Fruit fly (Drosophila melanogaster): ENCODE measurements around the gene CDK2AP1.
A peak's percentile ranks its signal among the peaks of the same experiment; 100 is the strongest.

The CDK2AP1 gene

DNA sequence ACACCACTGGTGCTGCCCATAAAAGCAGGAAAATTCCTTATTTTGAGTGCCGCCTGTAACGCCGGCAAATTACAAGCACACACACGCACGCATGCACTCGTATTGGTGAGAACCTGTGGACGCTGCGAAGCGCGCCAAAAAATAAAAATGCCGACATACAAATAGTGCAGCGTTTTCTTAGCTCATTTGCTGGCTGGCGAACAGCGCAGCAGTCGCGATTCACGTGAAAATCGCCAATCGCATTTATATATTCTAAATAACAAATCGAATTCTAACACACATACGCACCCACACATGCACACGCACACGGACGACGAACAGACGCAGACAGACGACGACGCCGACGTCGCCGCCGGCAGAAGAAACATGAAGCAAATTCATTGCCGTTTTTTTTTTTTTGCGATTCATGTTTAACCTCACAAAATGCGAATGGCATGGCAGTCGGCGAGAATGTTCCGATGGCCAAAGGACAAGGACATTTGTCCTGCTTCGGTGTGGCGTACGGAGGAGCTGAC lies 10.0 kb downstream of the CDK2AP1 start (continued):
- TF ChIP-seq vvl (GFP tag; IDR thresholded peaks at IDR 0.05) = no peak

DNA sequence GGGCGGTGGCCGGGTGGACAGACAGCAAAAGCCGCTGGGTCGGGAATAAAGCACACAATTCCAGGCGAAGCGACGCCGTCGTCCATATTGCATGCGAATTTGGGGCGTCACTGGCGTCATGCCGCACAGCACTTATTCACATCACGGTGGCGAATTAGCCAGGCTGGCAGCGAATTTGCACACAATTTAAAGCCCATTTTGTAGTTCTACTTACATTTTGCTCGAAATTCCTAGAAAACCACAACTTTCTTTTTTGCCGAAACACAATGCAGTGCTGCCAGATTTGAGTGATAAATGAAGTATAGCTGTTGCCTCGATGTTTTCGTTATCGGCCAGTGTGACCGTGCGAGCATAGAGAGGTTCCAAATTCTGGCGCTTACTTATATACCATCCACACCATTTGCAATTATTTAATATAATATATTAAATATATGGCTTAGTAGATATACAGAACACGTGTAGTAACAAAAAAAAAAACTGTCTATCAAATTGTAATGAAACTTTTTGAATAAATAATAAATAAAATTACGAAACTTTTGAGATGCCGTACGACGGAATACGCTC lies 10.7 kb downstream of the CDK2AP1 start, which contains the start of gene Ran:
Gene Ran (minus strand): TSS at position 445 of the 564 bp plus-strand sequence.
- TF ChIP-seq odd (GFP tag; optimal IDR thresholded peaks at IDR 0.05) (no peak), ase (GFP tag; IDR thresholded peaks at IDR 0.05) (0 out of 3 replicates have a peak, but pooled peaks have one; percentile 8), gce (GFP tag; IDR thresholded peaks at IDR 0.05) (no peak), CG4854 (GFP tag; optimal IDR thresholded peaks at IDR 0.05) (no peak), CG1792 (GFP tag; optimal IDR thresholded peaks at IDR 0.05) (no peak), Hr3 (GFP tag; optimal IDR thresholded peaks at IDR 0.05) (no peak), CG8944 (GFP tag; optimal IDR thresholded peaks at IDR 0.05) (no peak), CG8388 (GFP tag; optimal IDR thresholded peaks at IDR 0.05) (no peak), CG6683 (GFP tag; optimal IDR thresholded peaks at IDR 0.05) (no peak), Scr (GFP tag; IDR thresholded peaks at IDR 0.05; ENCODE audit: partially characterized antibody) (peak; percentile 43), CG7357 (GFP tag; IDR thresholded peaks at IDR 0.05) (peak; percentile 95), CoRest (tag; optimal IDR thresholded peaks at IDR 0.05) (no peak), Sin3A (optimal IDR thresholded peaks at IDR 0.05) (no peak), CG17829 (tag; optimal IDR thresholded peaks at IDR 0.05) (no peak), fd3F (GFP tag; optimal IDR thresholded peaks at IDR 0.05) (no peak), so (GFP tag; IDR thresholded peaks at IDR 0.05) (0 out of 3 replicates have a peak, but pooled peaks have one; percentile 18), CG2202 (tag; optimal IDR thresholded peaks at IDR 0.05) (no peak), scrt (GFP tag; optimal IDR thresholded peaks at IDR 0.05) (no peak), nerfin-2 (GFP tag; IDR thresholded peaks at IDR 0.05; ENCODE audit: partially characterized antibody) (peak; percentile 34; the same call in 1 of the 2 replicates), Nf-YA (GFP tag; IDR thresholded peaks at IDR 0.05) (no peak), wor (GFP tag; IDR thresholded peaks at IDR 0.05) (no peak), CG10431 (GFP tag; optimal IDR thresholded peaks at IDR 0.05) (no peak), CG14441 (GFP tag; IDR thresholded peaks at IDR 0.05) (no peak), insv (GFP tag; optimal IDR thresholded peaks at IDR 0.05) (no peak), CG9215 (GFP tag; IDR thresholded peaks at IDR 0.05) (0 out of 2 replicates have a peak, but pooled peaks have one; percentile 23), CG4404 (GFP tag; IDR thresholded peaks at IDR 0.05) (no peak), Hr39 (optimal IDR thresholded peaks at IDR 0.05) (no peak), YL-1 (GFP tag; optimal IDR thresholded peaks at IDR 0.05) (peak; percentile 59), az2 (GFP tag; optimal IDR thresholded peaks at IDR 0.05) (no peak), E2f2 (GFP tag; IDR thresholded peaks at IDR 0.05) (peak; percentile 23; the same call in 1 of the 2 replicates), CG9609 (GFP tag; optimal IDR thresholded peaks at IDR 0.05) (no peak), nmo (GFP tag; optimal IDR thresholded peaks at IDR 0.05) (peak; percentile 26), CG30403 (GFP tag; optimal IDR thresholded peaks at IDR 0.05) (no peak), CkIIα-i1 (GFP tag; IDR thresholded peaks at IDR 0.05) (no peak), MESR4 (GFP tag; optimal IDR thresholded peaks at IDR 0.05) (peak; percentile 55), CG13894 (tag; optimal IDR thresholded peaks at IDR 0.05) (no peak), ems (GFP tag; optimal IDR thresholded peaks at IDR 0.05) (no peak), CG42726 (GFP tag; IDR thresholded peaks at IDR 0.05; ENCODE audit: partially characterized antibody) (peak; percentile 53; the same call in 1 of the 2 replicates), CG7987 (GFP tag; optimal IDR thresholded peaks at IDR 0.05) (no peak), corto (GFP tag; optimal IDR thresholded peaks at IDR 0.05) (no peak), CG33557 (GFP tag; optimal IDR thresholded peaks at IDR 0.05) (no peak), CG12659 (GFP tag; optimal IDR thresholded peaks at IDR 0.05) (peak; percentile 21), tup (GFP tag; optimal IDR thresholded peaks at IDR 0.05) (no peak), knrl (GFP tag; IDR thresholded peaks at IDR 0.05; ENCODE audit: partially characterized antibody) (peak; percentile 36; the same call in 1 of the 3 replicates), CG11696 (GFP tag; IDR thresholded peaks at IDR 0.05) (no peak), Hmr (GFP tag; optimal IDR thresholded peaks at IDR 0.05) (no peak), CG2678 (tag; optimal IDR thresholded peaks at IDR 0.05) (no peak)

Measured in whole organism, embryonic.